Fruit fly (Drosophila melanogaster) whole organism, embryonic: ENCODE results near the gene plum.

Experiments used
- Bgb ChIP-seq: fragments of 200-800 bp; sonication (Bioruptor generic); IDR thresholded peaks from 2 replicates; pipeline ENCODE4 v1.3.6; 2022; ENCODE audit warnings: missing biosample characterization, missing genetic modification characterization; ENCODE audit not compliant: partially characterized antibody
- CG10462 ChIP-seq: fragments of 200-800 bp; sonication (Bioruptor generic); optimal IDR thresholded peaks from 2 replicates; lab custom pipeline; 2016; ENCODE audit warnings: missing biosample characterization, missing genetic modification characterization
- CG11093 ChIP-seq: fragments of 200-800 bp; sonication (Bioruptor generic); IDR thresholded peaks from 3 replicates; pipeline ENCODE4 v1.3.6; 2022; ENCODE audit warnings: missing biosample characterization, missing genetic modification characterization
- CG12071 ChIP-seq: fragments of 200-800 bp; sonication (Bioruptor generic); optimal IDR thresholded peaks from 3 replicates; lab custom pipeline; 2018; ENCODE audit warnings: missing biosample characterization, mild to moderate bottlenecking, missing genetic modification characterization
- CG12744 ChIP-seq: fragments of 200-800 bp; sonication (Bioruptor generic); optimal IDR thresholded peaks from 2 replicates; lab custom pipeline; 2016; ENCODE audit warnings: missing biosample characterization, missing genetic modification characterization
- CG14667 ChIP-seq: fragments of 200-800 bp; sonication (Bioruptor generic); IDR thresholded peaks from 2 replicates; pipeline ENCODE4 v1.3.6; 2022; ENCODE audit warnings: missing biosample characterization, missing genetic modification characterization
- CG15514 ChIP-seq: fragments of 200-800 bp; sonication (Bioruptor generic); optimal IDR thresholded peaks from 3 replicates; lab custom pipeline; 2017; ENCODE audit warnings: missing biosample characterization, missing genetic modification characterization, mild to moderate bottlenecking, moderate library complexity, missing genetic modification reagents
- CG15696 ChIP-seq: fragments of 200-800 bp; sonication (Bioruptor generic); optimal IDR thresholded peaks from 2 replicates; lab custom pipeline; 2019; ENCODE audit warnings: missing biosample characterization, mild to moderate bottlenecking, missing genetic modification characterization, moderate library complexity
- CG1603 ChIP-seq: fragments of 200-800 bp; sonication (Bioruptor generic); optimal IDR thresholded peaks from 2 replicates; lab custom pipeline; 2019; ENCODE audit warnings: missing biosample characterization, mild to moderate bottlenecking, missing genetic modification characterization, moderate library complexity
- CG17328 ChIP-seq: fragments of 200-800 bp; sonication (Bioruptor generic); IDR thresholded peaks from 2 replicates; pipeline ENCODE4 v1.3.6; 2022; ENCODE audit warnings: missing biosample characterization, missing genetic modification characterization
- CG18262 ChIP-seq: fragments of 200-800 bp; optimal IDR thresholded peaks from 3 replicates; lab custom pipeline; 2019; ENCODE audit warnings: missing biosample characterization, mild to moderate bottlenecking, missing genetic modification characterization, moderate library complexity
- CG2875 ChIP-seq: fragments of 200-800 bp; sonication (Bioruptor generic); optimal IDR thresholded peaks from 2 replicates; lab custom pipeline; 2017; ENCODE audit warnings: missing biosample characterization, mild to moderate bottlenecking, missing genetic modification characterization, missing genetic modification reagents
- CG30403 ChIP-seq: fragments of 200-800 bp; sonication (Bioruptor generic); optimal IDR thresholded peaks from 3 replicates; lab custom pipeline; 2016; ENCODE audit warnings: missing biosample characterization, missing genetic modification characterization
- CG31388 ChIP-seq: fragments of 200-800 bp; sonication (Bioruptor generic); optimal IDR thresholded peaks from 2 replicates; lab custom pipeline; 2016; ENCODE audit warnings: missing biosample characterization, missing genetic modification characterization
- CG6254 ChIP-seq: fragments of 200-800 bp; sonication (Bioruptor generic); optimal IDR thresholded peaks from 3 replicates; lab custom pipeline; 2017; ENCODE audit warnings: mild to moderate bottlenecking, missing biosample characterization, missing genetic modification reagents, missing genetic modification characterization
- CG6654 ChIP-seq: fragments of 200-800 bp; sonication (Bioruptor generic); optimal IDR thresholded peaks from 2 replicates; lab custom pipeline; 2017; ENCODE audit warnings: missing biosample characterization, mild to moderate bottlenecking, missing genetic modification characterization
- CG6683 ChIP-seq: fragments of 200-800 bp; sonication (Bioruptor generic); optimal IDR thresholded peaks from 2 replicates; lab custom pipeline; 2017; ENCODE audit warnings: missing biosample characterization, mild to moderate bottlenecking, missing genetic modification characterization, missing genetic modification reagents
- CG6689 ChIP-seq: fragments of 200-800 bp; sonication (Bioruptor generic); IDR thresholded peaks from 2 replicates; pipeline ENCODE4 v1.3.6; 2022; ENCODE audit warnings: missing biosample characterization, missing genetic modification characterization
- CG8944 ChIP-seq: fragments of 200-800 bp; sonication (Bioruptor generic); optimal IDR thresholded peaks from 3 replicates; lab custom pipeline; 2016; ENCODE audit warnings: missing biosample characterization, missing genetic modification characterization
- CG9817 ChIP-seq: fragments of 200-800 bp; sonication (Bioruptor generic); optimal IDR thresholded peaks from 2 replicates; lab custom pipeline; 2018; ENCODE audit warnings: missing biosample characterization, mild to moderate bottlenecking, missing genetic modification characterization, moderate library complexity
- CTCF ChIP-seq: fragments of 200-800 bp; sonication (Bioruptor generic); optimal IDR thresholded peaks from 2 replicates; lab custom pipeline; 2017; ENCODE audit warnings: missing biosample characterization, mild to moderate bottlenecking, missing genetic modification characterization, moderate library complexity
- D19A ChIP-seq: fragments of 200-800 bp; optimal IDR thresholded peaks from 3 replicates; lab custom pipeline; 2019; ENCODE audit warnings: missing biosample characterization, mild to moderate bottlenecking, missing genetic modification characterization, moderate library complexity
- Dbx ChIP-seq: fragments of 200-800 bp; sonication (Bioruptor generic); IDR thresholded peaks from 3 replicates; pipeline ENCODE4 v1.3.6; 2022; ENCODE audit warnings: missing biosample characterization, missing genetic modification characterization
- Dp ChIP-seq: fragments of 200-800 bp; sonication (Bioruptor generic); optimal IDR thresholded peaks from 2 replicates; lab custom pipeline; 2018; ENCODE audit warnings: missing biosample characterization, mild to moderate bottlenecking, missing genetic modification characterization, moderate library complexity
- Gsc ChIP-seq: fragments of 200-800 bp; sonication (Bioruptor generic); IDR thresholded peaks from 2 replicates; pipeline ENCODE4 v1.3.6; 2022; ENCODE audit warnings: missing biosample characterization, missing genetic modification characterization
- Hand ChIP-seq: fragments of 200-800 bp; sonication (Bioruptor generic); optimal IDR thresholded peaks from 2 replicates; lab custom pipeline; 2017; ENCODE audit warnings: mild to moderate bottlenecking, missing biosample characterization, missing genetic modification reagents, missing genetic modification characterization
- Hr51 ChIP-seq, 2 experiments: fragments of 200-800 bp; sonication (Bioruptor generic); optimal IDR thresholded peaks; 2 replicates in 1 of 2; 3 replicates in 1 of 2; lab custom pipeline; 2016 to 2018; ENCODE audit warnings: missing biosample characterization in 2 of 2, missing genetic modification characterization in 2 of 2, mild to moderate bottlenecking in 1 of 2, moderate library complexity in 1 of 2
- Rx ChIP-seq: fragments of 200-800 bp; sonication (Bioruptor generic); IDR thresholded peaks from 2 replicates; pipeline ENCODE4 v1.3.6; 2022; ENCODE audit warnings: missing biosample characterization, missing genetic modification characterization
- Spps ChIP-seq: fragments of 200-800 bp; sonication (Bioruptor generic); optimal IDR thresholded peaks from 2 replicates; lab custom pipeline; 2018; ENCODE audit warnings: missing biosample characterization, mild to moderate bottlenecking, missing genetic modification characterization
- Xbp1 ChIP-seq: fragments of 200-800 bp; sonication (Bioruptor generic); optimal IDR thresholded peaks from 3 replicates; lab custom pipeline; 2016; ENCODE audit warnings: missing biosample characterization, mild to moderate bottlenecking, missing genetic modification characterization
- Xrp1 ChIP-seq: fragments of 200-800 bp; sonication (Bioruptor generic); IDR thresholded peaks from 2 replicates; pipeline ENCODE4 v1.3.6; 2022; ENCODE audit warnings: missing biosample characterization, missing genetic modification characterization
- abd-A ChIP-seq: fragments of 200-800 bp; sonication (Bioruptor generic); optimal IDR thresholded peaks from 3 replicates; lab custom pipeline; 2019; ENCODE audit warnings: missing biosample characterization, mild to moderate bottlenecking, missing genetic modification characterization, moderate library complexity
- az2 ChIP-seq: fragments of 200-800 bp; sonication (Bioruptor generic); optimal IDR thresholded peaks from 3 replicates; lab custom pipeline; 2016; ENCODE audit warnings: missing biosample characterization, missing genetic modification characterization
- chif ChIP-seq, 2 experiments: fragments of 200-800 bp; sonication (Bioruptor generic); optimal IDR thresholded peaks; 3 replicates each; lab custom pipeline; 2016; ENCODE audit warnings: missing biosample characterization in 2 of 2, missing genetic modification characterization in 2 of 2
- croc ChIP-seq: fragments of 200-800 bp; sonication (Bioruptor generic); conservative IDR thresholded peaks from 3 replicates; pipeline ENCODE4 v1.3.6; 2022; ENCODE audit warnings: missing biosample characterization, missing genetic modification characterization
- exex ChIP-seq: fragments of 200-800 bp; sonication (Bioruptor generic); optimal IDR thresholded peaks from 4 replicates; lab custom pipeline; 2018; ENCODE audit warnings: missing biosample characterization, mild to moderate bottlenecking, missing genetic modification characterization, moderate library complexity
- ftz-f1 ChIP-seq: fragments of 200-800 bp; sonication (Bioruptor generic); optimal IDR thresholded peaks from 2 replicates; lab custom pipeline; 2016; ENCODE audit warnings: missing biosample characterization, missing genetic modification characterization
- gem ChIP-seq: fragments of 200-800 bp; sonication (Bioruptor generic); optimal IDR thresholded peaks from 2 replicates; lab custom pipeline; 2019; ENCODE audit warnings: missing biosample characterization, mild to moderate bottlenecking, missing genetic modification characterization, moderate library complexity
- jigr1 ChIP-seq: fragments of 200-800 bp; sonication (Bioruptor generic); IDR thresholded peaks from 3 replicates; pipeline ENCODE4 v1.3.6; 2022; ENCODE audit warnings: missing biosample characterization, missing genetic modification characterization
- lola ChIP-seq, 3 experiments: fragments of >200 bp in 2 of 3; fragments of 200-800 bp in 1 of 3; sonication (Bioruptor generic) in 1 of 3; optimal IDR thresholded peaks; 2 replicates each; lab custom pipeline; 2017 to 2019; ENCODE audit warnings: missing biosample characterization in 3 of 3, missing genetic modification characterization in 3 of 3, mild to moderate bottlenecking in 1 of 3, moderate library complexity in 1 of 3
- lov ChIP-seq, 2 experiments: fragments of 200-800 bp in 1 of 2; fragments of >200 bp in 1 of 2; sonication (Bioruptor generic) in 1 of 2; IDR thresholded peaks in 1 of 2; optimal IDR thresholded peaks in 1 of 2; 2 replicates in 1 of 2; 3 replicates in 1 of 2; pipeline versions ENCODE4 v1.3.6 to Lab custom; 2017 to 2022; ENCODE audit warnings: missing biosample characterization in 1 of 2, missing genetic modification characterization in 1 of 2
- oc ChIP-seq: fragments of 200-800 bp; sonication (Bioruptor generic); optimal IDR thresholded peaks from 2 replicates; lab custom pipeline; 2018; ENCODE audit warnings: missing biosample characterization, mild to moderate bottlenecking, missing genetic modification characterization, moderate library complexity
- pum ChIP-seq: fragments of 200-800 bp; sonication (Bioruptor generic); optimal IDR thresholded peaks from 2 replicates; lab custom pipeline; 2016; ENCODE audit warnings: missing biosample characterization, missing genetic modification characterization
- sc ChIP-seq, 3 experiments: fragments of >200 bp in 2 of 3; fragments of 200-800 bp in 1 of 3; sonication (Bioruptor generic) in 1 of 3; optimal IDR thresholded peaks; 2 replicates in 2 of 3; 3 replicates in 1 of 3; lab custom pipeline; 2017; ENCODE audit warnings: mild to moderate bottlenecking in 1 of 3, missing biosample characterization in 1 of 3, missing genetic modification characterization in 1 of 3, missing genetic modification reagents in 1 of 3
- sens ChIP-seq: fragments of 200-800 bp; sonication (Bioruptor generic); peaks from one replicate; lab custom pipeline; 2016; ENCODE audit warnings: missing biosample characterization, missing genetic modification characterization
- sima ChIP-seq: fragments of 200-800 bp; sonication (Bioruptor generic); optimal IDR thresholded peaks from 2 replicates; lab custom pipeline; 2016; ENCODE audit warnings: missing biosample characterization, missing genetic modification characterization
- tap ChIP-seq: fragments of 200-800 bp; optimal IDR thresholded peaks from 3 replicates; lab custom pipeline; 2019; ENCODE audit warnings: missing biosample characterization, mild to moderate bottlenecking, missing genetic modification characterization, moderate library complexity
- tin ChIP-seq: fragments of 200-800 bp; sonication (Bioruptor generic); optimal IDR thresholded peaks from 3 replicates; lab custom pipeline; 2016; ENCODE audit warnings: missing biosample characterization, missing genetic modification characterization
- toy ChIP-seq: fragments of 200-800 bp; sonication (Bioruptor generic); IDR thresholded peaks from 2 replicates; pipeline ENCODE4 v1.3.6; 2022; ENCODE audit warnings: missing biosample characterization, missing genetic modification characterization
- vnd ChIP-seq: fragments of 200-800 bp; sonication (Bioruptor generic); IDR thresholded peaks from 3 replicates; pipeline ENCODE4 v1.3.6; 2022; ENCODE audit warnings: missing biosample characterization, missing genetic modification characterization; ENCODE audit not compliant: partially characterized antibody

Gene plum

DNA sequence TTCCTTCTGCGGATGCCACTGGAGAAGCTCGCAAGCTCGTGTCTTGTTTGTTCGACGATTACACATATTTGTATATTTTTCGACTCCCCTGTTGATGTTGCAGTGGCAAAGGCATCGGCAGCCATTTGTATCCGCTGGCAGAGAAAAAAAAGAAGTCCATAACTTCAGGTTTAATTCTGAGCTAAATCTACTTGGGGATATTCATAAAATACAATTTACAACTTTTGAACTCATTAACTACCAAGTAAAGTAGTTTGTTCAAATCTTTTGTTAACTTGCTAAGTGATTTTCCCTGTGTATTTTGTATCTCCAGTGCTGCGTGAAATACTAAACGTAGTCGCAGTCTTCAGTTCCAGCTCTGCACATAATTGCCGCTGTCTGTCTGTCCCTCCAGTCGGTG is 7.1 kb upstream of the plum start (continued):
- peak; percentile 55 for TF ChIP-seq oc (tag; lab: Kevin White, UChicago)
- TF ChIP-seq CG15696 (tag; lab: Kevin White, UChicago) = no peak
- no peak for TF ChIP-seq CG6683 (GFP tag; lab: Kevin White, UChicago)
- peak; percentile 40; the same call in 1 of the 2 replicates for TF ChIP-seq Xrp1 (GFP tag; lab: Robert Waterston, UW)
- TF ChIP-seq CG8944 (GFP tag; lab: Kevin White, UChicago) = peak; percentile 9
- TF ChIP-seq CG30403 (GFP tag; lab: Kevin White, UChicago) = peak; percentile 21
- TF ChIP-seq Gsc (GFP tag; lab: Robert Waterston, UW) = no peak
- TF ChIP-seq CG9817 = no peak
- TF ChIP-seq CTCF (GFP tag; lab: Kevin White, UChicago) = no peak
- no peak for TF ChIP-seq Dbx (GFP tag; lab: Robert Waterston, UW)
- TF ChIP-seq CG6654 = no peak
- TF ChIP-seq Rx (GFP tag; lab: Robert Waterston, UW) = no peak
- TF ChIP-seq CG15514 (GFP tag; lab: Kevin White, UChicago) = no peak
- TF ChIP-seq vnd = no peak
- TF ChIP-seq lola (GFP tag; optimal IDR thresholded peaks at IDR 0.05; lab: Kevin White, UChicago) = peak in 1 of 3 experiments; percentile 52
- TF ChIP-seq CG6254 (GFP tag; lab: Kevin White, UChicago) = peak; percentile 1
- peak; percentile 4 for TF ChIP-seq CG2875 (GFP tag; lab: Kevin White, UChicago)
- TF ChIP-seq CG17328 (GFP tag; lab: Robert Waterston, UW) = peak; percentile 35; the same call in 1 of the 2 replicates
- TF ChIP-seq ftz-f1 = no peak
- TF ChIP-seq croc (GFP tag; lab: Robert Waterston, UW) = no peak
- peak in 1 of 2 experiments; percentile 19 for TF ChIP-seq Hr51 (GFP tag; optimal IDR thresholded peaks at IDR 0.05; lab: Kevin White, UChicago)
- TF ChIP-seq Xbp1 (GFP tag; lab: Kevin White, UChicago) = peak; percentile 20
- TF ChIP-seq CG6689 (GFP tag; lab: Robert Waterston, UW) = 0 out of 2 replicates have a peak, but pooled peaks have one; percentile 25
- no peak for TF ChIP-seq Bgb
- TF ChIP-seq Dp (GFP tag; lab: Kevin White, UChicago) = no peak
- TF ChIP-seq az2 (GFP tag; lab: Kevin White, UChicago) = peak; percentile 36
- no peak for TF ChIP-seq CG11093 (GFP tag; lab: Robert Waterston, UW)
- TF ChIP-seq toy (GFP tag; lab: Robert Waterston, UW) = no peak
- TF ChIP-seq CG12744 (GFP tag; lab: Kevin White, UChicago) = no peak
- no peak for TF ChIP-seq CG14667
- peak; percentile 15 for TF ChIP-seq CG18262 (tag; lab: Kevin White, UChicago)
- TF ChIP-seq pum (GFP tag; lab: Kevin White, UChicago) = no peak
- TF ChIP-seq gem (tag; lab: Kevin White, UChicago) = peak; percentile 55
- no peak for TF ChIP-seq sima (GFP tag; lab: Kevin White, UChicago)
- no peak for TF ChIP-seq CG31388
- no peak for TF ChIP-seq CG10462 (GFP tag; lab: Kevin White, UChicago)
- TF ChIP-seq abd-A (tag; lab: Kevin White, UChicago) = no peak
- peak; percentile 7 for TF ChIP-seq tin (GFP tag; lab: Kevin White, UChicago)
- TF ChIP-seq Spps = peak; percentile 43
- TF ChIP-seq CG1603 (tag; lab: Kevin White, UChicago) = peak; percentile 31
- no peak for TF ChIP-seq sc (optimal IDR thresholded peaks at IDR 0.05; lab: Kevin White, UChicago)
- peak; percentile 13 for TF ChIP-seq sc (GFP tag; optimal IDR thresholded peaks at IDR 0.05; lab: Kevin White, UChicago)
- TF ChIP-seq exex = no peak
- peak; percentile 74 for TF ChIP-seq sens
- TF ChIP-seq Hand (GFP tag; lab: Kevin White, UChicago) = no peak
- TF ChIP-seq jigr1 (GFP tag; lab: Robert Waterston, UW) = no peak
- TF ChIP-seq chif (GFP tag; optimal IDR thresholded peaks at IDR 0.05; lab: Kevin White, UChicago) = peak in 1 of 2 experiments; percentile 45
- no peak for TF ChIP-seq tap (tag; lab: Kevin White, UChicago)
- TF ChIP-seq D19A (tag; lab: Kevin White, UChicago) = no peak
- TF ChIP-seq lov (optimal IDR thresholded peaks at IDR 0.05; lab: Kevin White, UChicago) = no peak
- no peak for TF ChIP-seq lov (GFP tag; IDR thresholded peaks at IDR 0.05; lab: Robert Waterston, UW)
- TF ChIP-seq CG12071 (GFP tag; lab: Kevin White, UChicago) = no peak
